Worm (Caenorhabditis elegans) whole organism, dauer: ENCODE measurements around the gene C46F11.6.

Experiments
- unc-62 ChIP-seq: sonication (generic microtip); optimal IDR thresholded peaks from 2 replicates; lab custom pipeline; 2017; ENCODE audit warnings: missing biosample characterization, missing genetic modification reagents, missing genetic modification characterization

C46F11.6 gene

ce11 chrIII:3634158-3634557 lies 36.1 kb downstream of the C46F11.6 start:
- no peak for TF ChIP-seq unc-62 (GFP tag; lab: Kevin White, UChicago)

ce11 chrIII:3632379-3632778 lies 37.9 kb downstream of the C46F11.6 start:
- TF ChIP-seq unc-62 (GFP tag; lab: Kevin White, UChicago) = no peak

DNA sequence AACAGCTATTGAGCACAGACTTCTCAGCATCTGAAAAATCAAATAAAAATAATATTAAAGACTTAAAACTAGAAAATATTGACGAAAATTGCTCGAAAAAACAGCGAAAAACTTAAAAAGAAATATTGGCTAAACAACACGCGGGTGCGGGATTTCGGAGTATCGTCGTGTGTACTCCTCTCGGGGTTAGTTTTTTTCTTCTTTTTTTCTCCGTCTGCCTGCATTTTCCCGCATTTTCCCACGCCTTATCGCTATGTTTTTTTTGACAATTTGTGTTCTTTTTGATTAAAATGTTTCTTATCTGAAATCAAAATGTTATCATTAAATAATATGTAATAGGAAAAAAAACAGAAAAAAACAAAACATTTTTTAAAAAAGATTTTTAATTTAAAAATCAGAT lies 39.9 kb downstream of the C46F11.6 start, which contains the start of gene mrps-31:
mrps-31 (minus strand) TSS at position 36 of the 400 bp plus-strand sequence.
- TF ChIP-seq unc-62 (GFP tag; lab: Kevin White, UChicago) = no peak

ce11 chrIII:3627042-3627441 lies 43.2 kb downstream of the C46F11.6 start, which contains the start of gene sel-8:
Gene sel-8 (minus strand): TSS chrIII:3627142.
- TF ChIP-seq unc-62 (GFP tag; lab: Kevin White, UChicago) = no peak

ce11 chrIII:3623772-3624171 lies 46.5 kb downstream of the C46F11.6 start:
- TF ChIP-seq unc-62 (GFP tag; lab: Kevin White, UChicago) = no peak

ce11 chrIII:3621211-3621897 lies 48.9 kb downstream of the C46F11.6 start:
- no peak for TF ChIP-seq unc-62 (GFP tag; lab: Kevin White, UChicago)

DNA sequence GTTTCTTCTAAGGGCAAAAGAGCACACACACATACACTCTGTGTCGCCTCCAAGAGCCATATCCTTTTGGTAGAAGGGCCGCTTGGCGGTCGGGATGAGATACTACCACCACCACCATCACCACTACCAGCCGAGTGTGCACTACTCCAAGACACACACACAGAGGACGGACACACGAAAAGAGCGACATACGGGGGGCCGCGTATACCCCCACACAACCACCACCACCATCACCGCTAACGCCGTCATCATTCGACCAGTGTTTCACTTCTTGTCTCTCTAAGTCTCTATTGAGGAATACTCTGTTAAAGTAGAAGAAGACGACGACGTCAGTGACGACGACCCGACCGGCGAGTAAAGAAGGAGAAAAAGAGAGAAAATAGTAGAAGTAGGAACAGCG lies 49.6 kb downstream of the C46F11.6 start:
- no peak for TF ChIP-seq unc-62 (GFP tag; lab: Kevin White, UChicago)

DNA sequence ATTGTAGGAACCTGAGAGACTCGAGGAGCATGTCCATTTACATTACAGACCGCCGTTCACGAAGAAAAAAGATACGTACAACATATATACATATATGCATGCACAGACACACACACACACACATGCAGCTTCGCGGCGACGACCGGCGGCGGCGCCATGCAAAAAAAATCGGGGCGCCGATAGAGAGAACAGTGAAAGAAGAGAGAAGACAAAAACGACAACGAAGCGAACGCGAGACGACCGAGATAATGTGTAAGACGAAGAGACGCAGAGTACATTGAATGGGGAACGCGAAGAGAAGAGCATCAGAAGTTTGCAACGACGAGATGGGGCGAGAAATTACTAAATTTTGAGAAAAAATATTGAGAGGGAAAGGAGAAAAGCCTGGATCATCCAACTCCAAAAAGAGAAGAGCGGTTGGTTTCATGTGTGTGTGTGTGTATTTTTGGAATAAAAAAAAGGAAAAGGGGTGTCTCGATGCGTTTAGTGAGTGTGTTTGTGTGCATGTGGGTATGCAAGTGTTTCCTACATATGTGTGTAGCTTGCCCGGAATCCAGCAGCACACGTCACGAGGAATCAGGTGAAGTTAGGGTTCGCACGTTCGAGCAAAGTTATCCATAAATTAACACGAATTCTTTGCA lies 50.5 kb downstream of the C46F11.6 start:
- TF ChIP-seq unc-62 (GFP tag; lab: Kevin White, UChicago) = no peak
